Worm (Caenorhabditis elegans) whole organism, young adult: Measurements from ENCODE around the gene C10C6.13.

Source experiments
- B0019.2 ChIP-seq: fragments of 200-800 bp; sonication (Bioruptor generic); conservative IDR thresholded peaks from 2 replicates; pipeline ENCODE4 v1.3.6; 2022; ENCODE audit warnings: missing genetic modification reagents, missing genetic modification characterization, missing compliant biosample characterization
- B0336.3 ChIP-seq: fragments of 200-800 bp; sonication (Bioruptor generic); IDR thresholded peaks from 2 replicates; pipeline ENCODE4 v1.3.6; 2022; ENCODE audit warnings: missing genetic modification characterization, missing compliant biosample characterization
- C06A6.2 ChIP-seq: fragments of 200-800 bp; sonication (Bioruptor generic); conservative IDR thresholded peaks from 2 replicates; pipeline ENCODE4 v1.3.6; 2022; ENCODE audit warnings: missing genetic modification characterization, missing compliant biosample characterization
- D2030.7 ChIP-seq: fragments of 200-800 bp; sonication (Bioruptor generic); IDR thresholded peaks from 2 replicates; pipeline ENCODE4 v1.3.6; 2022; ENCODE audit warnings: missing genetic modification reagents, missing genetic modification characterization, missing compliant biosample characterization
- F22D6.2 ChIP-seq: sonication (generic microtip); optimal IDR thresholded peaks from 2 replicates; lab custom pipeline; 2016; ENCODE audit warnings: mild to moderate bottlenecking, missing genetic modification characterization, missing compliant biosample characterization
- F23B12.7 ChIP-seq: sonication (generic microtip); optimal IDR thresholded peaks from 2 replicates; lab custom pipeline; 2017; ENCODE audit warnings: missing genetic modification characterization, mild to moderate bottlenecking, missing compliant biosample characterization, antibody characterized with exemption, moderate library complexity; ENCODE audit not compliant: insufficient read depth
- F39B2.1 ChIP-seq: fragments of 200-800 bp; sonication (Bioruptor generic); IDR thresholded peaks from 2 replicates; pipeline ENCODE4 v1.3.6; 2022; ENCODE audit warnings: missing genetic modification reagents, missing genetic modification characterization, missing compliant biosample characterization
- Y53G8AR.9 ChIP-seq: fragments of 200-800 bp; sonication (Bioruptor generic); conservative IDR thresholded peaks from 2 replicates; pipeline ENCODE4 v1.3.6; 2022; ENCODE audit warnings: missing genetic modification reagents, missing genetic modification characterization, missing compliant biosample characterization
- Y56A3A.18 ChIP-seq: fragments of 200-800 bp; sonication (Bioruptor generic); IDR thresholded peaks from 2 replicates; pipeline ENCODE4 v1.3.6; 2022; ENCODE audit warnings: missing genetic modification reagents, missing genetic modification characterization, missing compliant biosample characterization
- Y67H2A.10 ChIP-seq: fragments of 200-800 bp; sonication (Bioruptor generic); conservative IDR thresholded peaks from 2 replicates; pipeline ENCODE4 v1.3.6; 2022; ENCODE audit warnings: missing genetic modification reagents, missing genetic modification characterization, missing compliant biosample characterization
- Y79H2A.3 ChIP-seq: fragments of 200-800 bp; sonication (Bioruptor generic); conservative IDR thresholded peaks from 2 replicates; pipeline ENCODE4 v1.3.6; 2022; ENCODE audit warnings: missing genetic modification reagents, missing genetic modification characterization, missing compliant biosample characterization
- Y95B8A.8 ChIP-seq: fragments of 200-800 bp; sonication (Bioruptor generic); IDR thresholded peaks from 2 replicates; pipeline ENCODE4 v1.3.6; 2022; ENCODE audit warnings: missing genetic modification reagents, missing genetic modification characterization, missing compliant biosample characterization
- ZK185.1 ChIP-seq: sonication (generic microtip); optimal IDR thresholded peaks from 2 replicates; lab custom pipeline; 2016; ENCODE audit warnings: mild to moderate bottlenecking, missing genetic modification characterization, missing compliant biosample characterization; ENCODE audit not compliant: poor library complexity, severe bottlenecking
- aptf-2 ChIP-seq: fragments of 200-800 bp; sonication (Bioruptor generic); conservative IDR thresholded peaks from 2 replicates; pipeline ENCODE4 v1.3.6; 2022; ENCODE audit warnings: missing genetic modification reagents, missing genetic modification characterization, missing compliant biosample characterization
- attf-3 ChIP-seq: fragments of 200-800 bp; sonication (Bioruptor generic); conservative IDR thresholded peaks from 2 replicates; pipeline ENCODE4 v1.3.6; 2022; ENCODE audit warnings: missing genetic modification reagents, missing genetic modification characterization, missing compliant biosample characterization
- attf-5 ChIP-seq: fragments of 200-800 bp; sonication (Bioruptor generic); optimal IDR thresholded peaks from 2 replicates; lab custom pipeline; 2018; ENCODE audit warnings: mild to moderate bottlenecking, missing genetic modification characterization, missing compliant biosample characterization
- attf-6 ChIP-seq: fragments of 200-800 bp; sonication (Bioruptor generic); IDR thresholded peaks from 2 replicates; pipeline ENCODE4 v1.3.6; 2022; ENCODE audit warnings: missing genetic modification reagents, missing genetic modification characterization, missing compliant biosample characterization
- ceh-100 ChIP-seq: fragments of 200-800 bp; sonication (Bioruptor generic); IDR thresholded peaks from 2 replicates; pipeline ENCODE4 v1.3.6; 2022; ENCODE audit warnings: missing genetic modification reagents, missing genetic modification characterization, missing compliant biosample characterization
- chd-7 ChIP-seq: sonication (generic microtip); optimal IDR thresholded peaks from 2 replicates; lab custom pipeline; 2016; ENCODE audit warnings: mild to moderate bottlenecking, missing genetic modification characterization, moderate library complexity, missing compliant biosample characterization
- die-1 ChIP-seq: sonication (generic microtip); optimal IDR thresholded peaks from 2 replicates; lab custom pipeline; 2016; ENCODE audit warnings: missing genotype, mild to moderate bottlenecking, missing genetic modification characterization, missing compliant biosample characterization
- dpl-1 ChIP-seq: fragments of 150-350 bp; optimal IDR thresholded peaks from 2 replicates; lab custom pipeline; 2014; ENCODE audit warnings: missing biosample characterization, missing genetic modification reagents, missing genetic modification characterization
- him-1 ChIP-seq: sonication (generic microtip); optimal IDR thresholded peaks from 2 replicates; lab custom pipeline; 2016; ENCODE audit warnings: missing genotype, missing genetic modification reagents, missing genetic modification characterization, missing compliant biosample characterization
- hlh-26 ChIP-seq: fragments of 200-800 bp; sonication (Bioruptor generic); conservative IDR thresholded peaks from 2 replicates; pipeline ENCODE4 v1.3.6; 2022; ENCODE audit warnings: missing genetic modification reagents, missing genetic modification characterization, missing compliant biosample characterization
- hmg-1.2 ChIP-seq: fragments of 200-800 bp; sonication (Bioruptor generic); IDR thresholded peaks from 2 replicates; pipeline ENCODE4 v1.3.6; 2022; ENCODE audit warnings: missing genetic modification reagents, missing genetic modification characterization, missing compliant biosample characterization
- let-607 ChIP-seq, 2 experiments: fragments of 200-800 bp in 1 of 2; sonication (Bioruptor generic) in 1 of 2; sonication (generic microtip) in 1 of 2; optimal IDR thresholded peaks; 2 replicates each; lab custom pipeline; 2016 to 2018; ENCODE audit warnings: mild to moderate bottlenecking in 2 of 2, missing compliant biosample characterization in 2 of 2, missing genetic modification characterization in 2 of 2, moderate library complexity in 2 of 2, missing genotype in 1 of 2
- lin-35 ChIP-seq, 3 experiments: fragments of 150-350 bp in 2 of 3; sonication (generic microtip) in 1 of 3; optimal IDR thresholded peaks; 2 replicates each; lab custom pipeline; 2014 to 2018; ENCODE audit warnings: missing biosample characterization in 3 of 3, missing genetic modification characterization in 3 of 3, missing genetic modification reagents in 3 of 3
- lin-40 ChIP-seq: sonication (generic microtip); optimal IDR thresholded peaks from 2 replicates; lab custom pipeline; 2016; ENCODE audit warnings: missing genetic modification characterization, mild to moderate bottlenecking, missing compliant biosample characterization, missing genotype, missing genetic modification reagents
- lir-1 ChIP-seq: fragments of 200-800 bp; sonication (Bioruptor generic); conservative IDR thresholded peaks from 2 replicates; pipeline ENCODE4 v1.3.6; 2022; ENCODE audit warnings: missing genetic modification reagents, missing genetic modification characterization, missing compliant biosample characterization
- mcd-1 ChIP-seq: fragments of 200-800 bp; sonication (Bioruptor generic); IDR thresholded peaks from 2 replicates; pipeline ENCODE4 v1.3.6; 2022; ENCODE audit warnings: missing genetic modification reagents, missing genetic modification characterization, missing compliant biosample characterization
- mel-28 ChIP-seq: sonication (generic microtip); optimal IDR thresholded peaks from 2 replicates; lab custom pipeline; 2016; ENCODE audit warnings: borderline replicate concordance, mild to moderate bottlenecking, missing genetic modification characterization, missing compliant biosample characterization
- mxl-1 ChIP-seq: sonication (generic microtip); optimal IDR thresholded peaks from 2 replicates; lab custom pipeline; 2016; ENCODE audit warnings: missing genetic modification characterization, missing compliant biosample characterization
- nhr-120 ChIP-seq: fragments of 200-800 bp; sonication (Bioruptor generic); IDR thresholded peaks from 2 replicates; pipeline ENCODE4 v1.3.6; 2022; ENCODE audit warnings: missing genetic modification characterization, missing compliant biosample characterization
- nhr-179 ChIP-seq: sonication (generic microtip); optimal IDR thresholded peaks from 2 replicates; lab custom pipeline; 2016; ENCODE audit warnings: mild to moderate bottlenecking, missing genetic modification characterization, missing compliant biosample characterization
- nhr-80 ChIP-seq: sonication (generic microtip); optimal IDR thresholded peaks from 2 replicates; lab custom pipeline; 2016; ENCODE audit warnings: missing genetic modification characterization, missing compliant biosample characterization
- pbrm-1 ChIP-seq: fragments of 200-800 bp; sonication (Bioruptor generic); IDR thresholded peaks from 2 replicates; pipeline ENCODE4 v1.3.6; 2022; ENCODE audit warnings: missing genetic modification reagents, missing genetic modification characterization, missing compliant biosample characterization
- pha-4 ChIP-seq: fragments of 150-350 bp; sonication (generic microtip); optimal IDR thresholded peaks from 2 replicates; lab custom pipeline; 2014; ENCODE audit warnings: missing biosample characterization, missing genetic modification reagents, missing genetic modification characterization
- rcor-1 ChIP-seq: fragments of 200-800 bp; sonication (Bioruptor generic); IDR thresholded peaks from 2 replicates; pipeline ENCODE4 v1.3.6; 2022; ENCODE audit warnings: missing genetic modification reagents, missing genetic modification characterization, missing compliant biosample characterization
- rpc-1 ChIP-seq, 2 experiments: fragments of 150-350 bp in 1 of 2; sonication (generic microtip) in 1 of 2; optimal IDR thresholded peaks; 2 replicates each; lab custom pipeline; 2014 to 2018; ENCODE audit warnings: missing biosample characterization in 1 of 2, missing genetic modification characterization in 1 of 2, missing genetic modification reagents in 1 of 2, missing genotype in 1 of 2
- sdz-38 ChIP-seq: sonication (generic microtip); optimal IDR thresholded peaks from 2 replicates; lab custom pipeline; 2016; ENCODE audit warnings: missing genotype, missing genetic modification characterization, missing compliant biosample characterization
- sptf-2 ChIP-seq: fragments of 200-800 bp; sonication (Bioruptor generic); optimal IDR thresholded peaks from 2 replicates; lab custom pipeline; 2018; ENCODE audit warnings: mild to moderate bottlenecking, missing genetic modification characterization, missing compliant biosample characterization
- xnd-1 ChIP-seq: sonication (generic microtip); optimal IDR thresholded peaks from 2 replicates; lab custom pipeline; 2016; ENCODE audit warnings: missing genotype, missing genetic modification reagents, missing genetic modification characterization, missing compliant biosample characterization
- ztf-18 ChIP-seq: sonication (generic microtip); optimal IDR thresholded peaks from 2 replicates; lab custom pipeline; 2016; ENCODE audit warnings: missing genotype, mild to moderate bottlenecking, missing genetic modification characterization, missing compliant biosample characterization
- ztf-26 ChIP-seq: sonication (generic microtip); optimal IDR thresholded peaks from 2 replicates; lab custom pipeline; 2017; ENCODE audit warnings: missing genetic modification characterization, missing compliant biosample characterization
- ztf-6 ChIP-seq: fragments of 200-800 bp; sonication (Bioruptor generic); IDR thresholded peaks from 2 replicates; pipeline ENCODE4 v1.3.6; 2022; ENCODE audit warnings: missing genetic modification reagents, missing genetic modification characterization, missing compliant biosample characterization

Gene C10C6.13

ce11 chrIV:11494924-11495323, 25.4 kb upstream of the C10C6.13 start (continued):
- TF ChIP-seq sptf-2 (GFP tag; lab: Kevin White, UChicago): no peak
- TF ChIP-seq ztf-6 (GFP tag; lab: Robert Waterston, UW): no peak
- no peak for TF ChIP-seq let-607 (tag; optimal IDR thresholded peaks at IDR 0.05; lab: Kevin White, UChicago)
- TF ChIP-seq pbrm-1: no peak

- TF ChIP-seq him-1 (tag; lab: Kevin White, UChicago) (no peak), pha-4 (tag; lab: Kevin White, UChicago) (no peak), chd-7 (no peak), pbrm-1 (no peak), mxl-1 (tag; lab: Kevin White, UChicago) (no peak), lin-35 (GFP tag; optimal IDR thresholded peaks at IDR 0.05; lab: Kevin White, UChicago) (no peak), nhr-120 (GFP tag; lab: Robert Waterston, UW) (no peak)
Measured at ce11 chrIV:11493899-11494298, 24.4 kb upstream of the C10C6.13 start.

- no peak for TF ChIP-seq mel-28 (tag; lab: Kevin White, UChicago)
- TF ChIP-seq attf-3: no peak
- TF ChIP-seq B0336.3 (GFP tag; lab: Robert Waterston, UW): no peak
- no peak for TF ChIP-seq C06A6.2 (GFP tag; lab: Robert Waterston, UW)
- TF ChIP-seq F22D6.2 (tag; lab: Kevin White, UChicago): no peak
- TF ChIP-seq B0019.2 (GFP tag; lab: Robert Waterston, UW): no peak
- TF ChIP-seq D2030.7 (GFP tag; lab: Robert Waterston, UW): no peak
- no peak for TF ChIP-seq F23B12.7 (tag; lab: Kevin White, UChicago)
- TF ChIP-seq ztf-26 (tag; lab: Kevin White, UChicago): no peak
- TF ChIP-seq Y79H2A.3 (GFP tag; lab: Robert Waterston, UW): no peak
- no peak for TF ChIP-seq Y56A3A.18 (GFP tag; lab: Robert Waterston, UW)
- TF ChIP-seq lir-1 (GFP tag; lab: Robert Waterston, UW): no peak
- TF ChIP-seq sdz-38: no peak
- TF ChIP-seq mcd-1 (GFP tag; lab: Robert Waterston, UW): no peak
Measured at ce11 chrIV:11492345-11492744, 22.8 kb upstream of the C10C6.13 start.

ce11 chrIV:11491422-11491821, 21.9 kb upstream of the C10C6.13 start:
- TF ChIP-seq dpl-1 (GFP tag; lab: Kevin White, UChicago) (no peak), Y95B8A.8 (no peak), nhr-80 (no peak), lin-40 (tag; lab: Kevin White, UChicago) (peak; percentile 61), ztf-18 (no peak), hlh-26 (GFP tag; lab: Robert Waterston, UW) (no peak), Y67H2A.10 (GFP tag; lab: Robert Waterston, UW) (no peak), attf-5 (GFP tag; lab: Kevin White, UChicago) (no peak), let-607 (tag; optimal IDR thresholded peaks at IDR 0.05; lab: Kevin White, UChicago) (no peak), rcor-1 (no peak), chd-7 (no peak), hmg-1.2 (GFP tag; lab: Robert Waterston, UW) (no peak), die-1 (tag; lab: Kevin White, UChicago) (peak; percentile 36), aptf-2 (no peak), ceh-100 (GFP tag; lab: Robert Waterston, UW) (no peak), rpc-1 (optimal IDR thresholded peaks at IDR 0.05; lab: Kevin White, UChicago) (no peak), rpc-1 (tag; optimal IDR thresholded peaks at IDR 0.05; lab: Kevin White, UChicago) (no peak), F23B12.7 (tag; lab: Kevin White, UChicago) (no peak), ZK185.1 (peak; percentile 25), xnd-1 (no peak), F39B2.1 (no peak), nhr-179 (tag; lab: Kevin White, UChicago) (no peak), attf-6 (no peak), Y53G8AR.9 (GFP tag; lab: Robert Waterston, UW) (no peak), F22D6.2 (tag; lab: Kevin White, UChicago) (no peak)
